Fruit fly (Drosophila melanogaster) whole organism, embryonic: ENCODE data around the gene CG32712.

Source experiments
- Ada2b ChIP-seq: fragments of 200-800 bp; sonication (Bioruptor generic); IDR thresholded peaks from 2 replicates; pipeline ENCODE4 v1.3.6; 2022; ENCODE audit warnings: missing biosample characterization, missing genetic modification characterization
- Adf1 ChIP-seq: fragments of 200-800 bp; sonication (Bioruptor generic); IDR thresholded peaks from 2 replicates; pipeline ENCODE4 v1.3.6; 2022; ENCODE audit warnings: missing biosample characterization, missing genetic modification characterization
- B-H2 ChIP-seq: fragments of 200-800 bp; sonication (Bioruptor generic); optimal IDR thresholded peaks from 2 replicates; lab custom pipeline; 2018; ENCODE audit warnings: missing biosample characterization, mild to moderate bottlenecking, missing genetic modification characterization
- Blimp-1 ChIP-seq: fragments of 200-800 bp; sonication (Bioruptor generic); optimal IDR thresholded peaks from 3 replicates; lab custom pipeline; 2018; ENCODE audit warnings: missing biosample characterization, missing genetic modification characterization, mild to moderate bottlenecking, moderate library complexity, missing genetic modification reagents
- CG10321 ChIP-seq: fragments of 200-800 bp; sonication (Bioruptor generic); IDR thresholded peaks from 2 replicates; pipeline ENCODE4 v1.3.6; 2022; ENCODE audit warnings: missing biosample characterization, missing genetic modification characterization
- CG10979 ChIP-seq: fragments of 200-800 bp; sonication (Bioruptor generic); optimal IDR thresholded peaks from 2 replicates; lab custom pipeline; 2018; ENCODE audit warnings: missing biosample characterization, mild to moderate bottlenecking, missing genetic modification characterization, moderate library complexity
- CG12071 ChIP-seq: fragments of 200-800 bp; sonication (Bioruptor generic); optimal IDR thresholded peaks from 3 replicates; lab custom pipeline; 2018; ENCODE audit warnings: missing biosample characterization, mild to moderate bottlenecking, missing genetic modification characterization
- CG12769 ChIP-seq: fragments of 200-800 bp; sonication (Bioruptor generic); optimal IDR thresholded peaks from 2 replicates; lab custom pipeline; 2019; ENCODE audit warnings: missing biosample characterization, mild to moderate bottlenecking, missing genetic modification characterization, moderate library complexity
- CG13287 ChIP-seq: fragments of 200-800 bp; sonication (Bioruptor generic); IDR thresholded peaks from 2 replicates; pipeline ENCODE4 v1.3.6; 2022; ENCODE audit warnings: missing biosample characterization, missing genetic modification characterization; ENCODE audit not compliant: partially characterized antibody
- CG1529 ChIP-seq: fragments of 200-800 bp; sonication (Bioruptor generic); optimal IDR thresholded peaks from 3 replicates; lab custom pipeline; 2018; ENCODE audit warnings: missing biosample characterization, missing genetic modification characterization
- CG15601 ChIP-seq: fragments of 200-800 bp; sonication (Bioruptor generic); optimal IDR thresholded peaks from 3 replicates; lab custom pipeline; 2019; ENCODE audit warnings: missing biosample characterization, mild to moderate bottlenecking, missing genetic modification characterization, moderate library complexity
- CG1603 ChIP-seq: fragments of 200-800 bp; sonication (Bioruptor generic); optimal IDR thresholded peaks from 2 replicates; lab custom pipeline; 2019; ENCODE audit warnings: missing biosample characterization, mild to moderate bottlenecking, missing genetic modification characterization, moderate library complexity
- CG17385 ChIP-seq: fragments of 200-800 bp; sonication (Bioruptor generic); optimal IDR thresholded peaks from 3 replicates; lab custom pipeline; 2018; ENCODE audit warnings: missing biosample characterization, mild to moderate bottlenecking, missing genetic modification characterization
- CG17612 ChIP-seq: fragments of 200-800 bp; sonication (Bioruptor generic); IDR thresholded peaks from 2 replicates; pipeline ENCODE4 v1.3.6; 2022; ENCODE audit warnings: missing biosample characterization, missing genetic modification characterization
- CG17802 ChIP-seq: fragments of 200-800 bp; sonication (Bioruptor generic); optimal IDR thresholded peaks from 2 replicates; lab custom pipeline; 2018; ENCODE audit warnings: missing biosample characterization, mild to moderate bottlenecking, missing genetic modification characterization, moderate library complexity
- CG18011 ChIP-seq: fragments of 200-800 bp; sonication (Bioruptor generic); optimal IDR thresholded peaks from 2 replicates; lab custom pipeline; 2017; ENCODE audit warnings: missing biosample characterization, missing genetic modification characterization, mild to moderate bottlenecking, moderate library complexity, missing genotype
- CG18599 ChIP-seq: fragments of 200-800 bp; sonication (Bioruptor generic); optimal IDR thresholded peaks from 3 replicates; lab custom pipeline; 2017; ENCODE audit warnings: missing biosample characterization, missing genetic modification characterization, mild to moderate bottlenecking, moderate library complexity, missing genetic modification reagents
- CG2712 ChIP-seq: fragments of 200-800 bp; optimal IDR thresholded peaks from 3 replicates; lab custom pipeline; 2019; ENCODE audit warnings: missing biosample characterization, mild to moderate bottlenecking, missing genetic modification characterization, moderate library complexity
- CG31441 ChIP-seq: fragments of 200-800 bp; sonication (Bioruptor generic); IDR thresholded peaks from 2 replicates; pipeline ENCODE4 v1.3.6; 2022; ENCODE audit warnings: missing biosample characterization, missing genetic modification characterization
- CG4282 ChIP-seq: fragments of 200-800 bp; sonication (Bioruptor generic); optimal IDR thresholded peaks from 2 replicates; lab custom pipeline; 2016; ENCODE audit warnings: missing biosample characterization, missing genetic modification characterization
- CG4360 ChIP-seq: fragments of 200-800 bp; sonication (Bioruptor generic); IDR thresholded peaks from 2 replicates; pipeline ENCODE4 v1.3.6; 2022; ENCODE audit warnings: missing biosample characterization, missing genetic modification characterization
- CG6689 ChIP-seq: fragments of 200-800 bp; sonication (Bioruptor generic); IDR thresholded peaks from 2 replicates; pipeline ENCODE4 v1.3.6; 2022; ENCODE audit warnings: missing biosample characterization, missing genetic modification characterization
- CG6765 ChIP-seq: fragments of 200-800 bp; sonication (Bioruptor generic); optimal IDR thresholded peaks from 3 replicates; lab custom pipeline; 2017; ENCODE audit warnings: missing biosample characterization, mild to moderate bottlenecking, missing genetic modification characterization
- CG7987 ChIP-seq: fragments of 200-800 bp; sonication (Bioruptor generic); optimal IDR thresholded peaks from 2 replicates; lab custom pipeline; 2018; ENCODE audit warnings: missing biosample characterization, mild to moderate bottlenecking, missing genetic modification characterization, moderate library complexity
- CG8478 ChIP-seq: fragments of >200 bp; optimal IDR thresholded peaks from 2 replicates; lab custom pipeline; 2018
- CG9727 ChIP-seq: fragments of 200-800 bp; sonication (Bioruptor generic); optimal IDR thresholded peaks from 3 replicates; lab custom pipeline; 2017; ENCODE audit warnings: missing biosample characterization, mild to moderate bottlenecking, missing genetic modification characterization
- D19B ChIP-seq: fragments of 200-800 bp; sonication (Bioruptor generic); optimal IDR thresholded peaks from 2 replicates; lab custom pipeline; 2017; ENCODE audit warnings: missing biosample characterization, mild to moderate bottlenecking, missing genetic modification characterization
- Deaf1 ChIP-seq: fragments of 200-800 bp; optimal IDR thresholded peaks from 3 replicates; lab custom pipeline; 2019; ENCODE audit warnings: missing biosample characterization, mild to moderate bottlenecking, missing genetic modification characterization, moderate library complexity
- Dll ChIP-seq: fragments of 200-800 bp; sonication (Bioruptor generic); IDR thresholded peaks from 4 replicates; pipeline ENCODE4 v1.3.6; 2022; ENCODE audit warnings: missing biosample characterization, missing genetic modification characterization; ENCODE audit not compliant: partially characterized antibody
- Doc3 ChIP-seq: fragments of 200-800 bp; sonication (Bioruptor generic); IDR thresholded peaks from 3 replicates; pipeline ENCODE4 v1.3.6; 2022; ENCODE audit warnings: missing biosample characterization, missing genetic modification characterization; ENCODE audit not compliant: partially characterized antibody
- HmgZ ChIP-seq: fragments of 200-800 bp; sonication (Bioruptor generic); optimal IDR thresholded peaks from 2 replicates; lab custom pipeline; 2018; ENCODE audit warnings: missing biosample characterization, mild to moderate bottlenecking, missing genetic modification characterization
- Hr39 ChIP-seq: fragments of >200 bp; optimal IDR thresholded peaks from 2 replicates; lab custom pipeline; 2017
- Max ChIP-seq: fragments of 200-800 bp; sonication (Bioruptor generic); optimal IDR thresholded peaks from 2 replicates; lab custom pipeline; 2016; ENCODE audit warnings: missing biosample characterization, mild to moderate bottlenecking, missing genetic modification characterization
- NC2α ChIP-seq: fragments of 200-800 bp; sonication (Bioruptor generic); optimal IDR thresholded peaks from 2 replicates; lab custom pipeline; 2016; ENCODE audit warnings: missing biosample characterization, missing genetic modification characterization
- NK7.1 ChIP-seq: fragments of 200-800 bp; sonication (Bioruptor generic); optimal IDR thresholded peaks from 3 replicates; lab custom pipeline; 2016; ENCODE audit warnings: missing biosample characterization, missing genetic modification characterization
- Nf-YB ChIP-seq: fragments of 200-800 bp; sonication (Bioruptor generic); optimal IDR thresholded peaks from 3 replicates; lab custom pipeline; 2019; ENCODE audit warnings: missing biosample characterization, mild to moderate bottlenecking, missing genetic modification characterization, moderate library complexity
- PHDP ChIP-seq: fragments of 200-800 bp; sonication (Bioruptor generic); optimal IDR thresholded peaks from 3 replicates; lab custom pipeline; 2018; ENCODE audit warnings: missing biosample characterization, mild to moderate bottlenecking, missing genetic modification characterization, moderate library complexity
- bab2 ChIP-seq: fragments of 200-800 bp; sonication (Bioruptor generic); optimal IDR thresholded peaks from 2 replicates; lab custom pipeline; 2016; ENCODE audit warnings: missing biosample characterization, missing genetic modification characterization
- bcd ChIP-seq: fragments of 200-800 bp; sonication (Bioruptor generic); optimal IDR thresholded peaks from 2 replicates; lab custom pipeline; 2017; ENCODE audit warnings: missing biosample characterization, mild to moderate bottlenecking, missing genetic modification characterization
- dati ChIP-seq: fragments of 200-800 bp; sonication (Bioruptor generic); IDR thresholded peaks from 2 replicates; pipeline ENCODE4 v1.3.6; 2022; ENCODE audit warnings: missing biosample characterization, missing genetic modification characterization
- dysf ChIP-seq: fragments of 200-800 bp; sonication (Bioruptor generic); IDR thresholded peaks from 3 replicates; pipeline ENCODE4 v1.3.6; 2022; ENCODE audit warnings: missing biosample characterization, missing genetic modification characterization
- emc ChIP-seq: fragments of 200-800 bp; sonication (Bioruptor generic); optimal IDR thresholded peaks from 2 replicates; lab custom pipeline; 2016; ENCODE audit warnings: missing biosample characterization, missing genetic modification characterization
- kah ChIP-seq: fragments of 200-800 bp; sonication (Bioruptor generic); optimal IDR thresholded peaks from 2 replicates; lab custom pipeline; 2018; ENCODE audit warnings: missing biosample characterization, mild to moderate bottlenecking, missing genetic modification characterization
- nau ChIP-seq: fragments of 200-800 bp; sonication (Bioruptor generic); optimal IDR thresholded peaks from 3 replicates; lab custom pipeline; 2017; ENCODE audit warnings: missing biosample characterization, mild to moderate bottlenecking, missing genetic modification characterization, missing genetic modification reagents
- oc ChIP-seq: fragments of 200-800 bp; sonication (Bioruptor generic); optimal IDR thresholded peaks from 2 replicates; lab custom pipeline; 2018; ENCODE audit warnings: missing biosample characterization, mild to moderate bottlenecking, missing genetic modification characterization, moderate library complexity
- psq ChIP-seq: fragments of 200-800 bp; sonication (Bioruptor generic); optimal IDR thresholded peaks from 2 replicates; lab custom pipeline; 2017; ENCODE audit warnings: missing biosample characterization, missing genetic modification characterization
- row ChIP-seq: fragments of 200-800 bp; sonication (Bioruptor generic); IDR thresholded peaks from 3 replicates; pipeline ENCODE4 v1.3.6; 2022; ENCODE audit warnings: missing biosample characterization, missing genetic modification characterization
- vvl ChIP-seq: fragments of 200-800 bp; sonication (Bioruptor generic); IDR thresholded peaks from 2 replicates; pipeline ENCODE4 v1.3.6; 2022; ENCODE audit warnings: missing biosample characterization, missing genetic modification characterization
- z ChIP-seq: fragments of 200-800 bp; sonication (Bioruptor generic); IDR thresholded peaks from 3 replicates; pipeline ENCODE4 v1.3.6; 2022; ENCODE audit warnings: missing biosample characterization, missing genetic modification characterization

CG32712 gene

dm6 chrX:8398177-8399018 lies 35.2 kb downstream of the CG32712 start, which contains the start of gene CG10555 (continued):
- TF ChIP-seq CG13287: peak; percentile 75
- TF ChIP-seq CG12071 (GFP tag; lab: Kevin White, UChicago): no peak
- no peak for TF ChIP-seq nau (GFP tag; lab: Kevin White, UChicago)
- TF ChIP-seq row: peak; percentile 92
- TF ChIP-seq CG18599 (GFP tag; lab: Kevin White, UChicago): peak; percentile 77
- peak; percentile 83 for TF ChIP-seq bcd (GFP tag; lab: Kevin White, UChicago)
- TF ChIP-seq Deaf1 (tag; lab: Kevin White, UChicago): peak; percentile 28
- no peak for TF ChIP-seq oc (tag; lab: Kevin White, UChicago)
- TF ChIP-seq vvl (GFP tag; lab: Robert Waterston, UW): peak; percentile 85
- TF ChIP-seq Max: peak; percentile 84
- peak; percentile 86 for TF ChIP-seq CG12769 (tag; lab: Kevin White, UChicago)
- TF ChIP-seq CG10321 (GFP tag; lab: Robert Waterston, UW): no peak
- peak; percentile 49 for TF ChIP-seq CG1529 (GFP tag; lab: Kevin White, UChicago)
- no peak for TF ChIP-seq z (GFP tag; lab: Robert Waterston, UW)
- peak; percentile 54 for TF ChIP-seq Adf1 (GFP tag; lab: Robert Waterston, UW)
- peak; percentile 58 for TF ChIP-seq NC2α (GFP tag; lab: Kevin White, UChicago)
- TF ChIP-seq dysf (GFP tag; lab: Robert Waterston, UW): peak; percentile 94
- TF ChIP-seq CG7987: peak; percentile 42
- peak; percentile 58; the same call in 1 of the 2 replicates for TF ChIP-seq CG4360 (GFP tag; lab: Robert Waterston, UW)
- peak; percentile 63 for TF ChIP-seq emc
- peak; percentile 70 for TF ChIP-seq CG17802 (tag; lab: Kevin White, UChicago)
- peak; percentile 66 for TF ChIP-seq B-H2 (GFP tag; lab: Kevin White, UChicago)
- no peak for TF ChIP-seq kah (GFP tag; lab: Kevin White, UChicago)
- TF ChIP-seq dati (GFP tag; lab: Robert Waterston, UW): peak; percentile 74
- peak; percentile 92 for TF ChIP-seq CG9727 (GFP tag; lab: Kevin White, UChicago)
- peak; percentile 92 for TF ChIP-seq CG4282
- peak; percentile 35 for TF ChIP-seq CG6765 (GFP tag; lab: Kevin White, UChicago)
- TF ChIP-seq CG17385 (GFP tag; lab: Kevin White, UChicago): peak; percentile 8
- no peak for TF ChIP-seq Doc3 (GFP tag; lab: Robert Waterston, UW)
- TF ChIP-seq CG15601 (tag; lab: Kevin White, UChicago): peak; percentile 84
- no peak for TF ChIP-seq CG8478 (lab: Kevin White, UChicago)
- peak; percentile 44 for TF ChIP-seq D19B (GFP tag; lab: Kevin White, UChicago)
- TF ChIP-seq HmgZ (tag; lab: Kevin White, UChicago): peak; percentile 80
- TF ChIP-seq CG18011 (GFP tag; lab: Kevin White, UChicago): peak; percentile 67
- TF ChIP-seq CG2712 (tag; lab: Kevin White, UChicago): peak; percentile 86
- TF ChIP-seq Dll (GFP tag; lab: Robert Waterston, UW): peak; percentile 69; the same call in 3 of the 4 replicates
- TF ChIP-seq CG17612 (GFP tag; lab: Robert Waterston, UW): 0 out of 2 replicates have a peak, but pooled peaks have one; percentile 43
- TF ChIP-seq CG1603: peak; percentile 95
- TF ChIP-seq bab2 (GFP tag; lab: Kevin White, UChicago): peak; percentile 79
- TF ChIP-seq PHDP (tag; lab: Kevin White, UChicago): peak; percentile 87
- no peak for TF ChIP-seq psq (GFP tag; lab: Kevin White, UChicago)
- TF ChIP-seq CG31441 (GFP tag; lab: Robert Waterston, UW): peak; percentile 74
- TF ChIP-seq CG10979 (tag; lab: Kevin White, UChicago): peak; percentile 93
- TF ChIP-seq Ada2b: peak; percentile 82
- peak; percentile 84 for TF ChIP-seq CG6689
- TF ChIP-seq Hr39: no peak
- peak; percentile 87 for TF ChIP-seq Blimp-1
- peak; percentile 46 for TF ChIP-seq NK7.1 (GFP tag; lab: Kevin White, UChicago)
- peak; percentile 45 for TF ChIP-seq Nf-YB
